Fruit fly (Drosophila melanogaster) Kc167 (cell line): ENCODE results near the gene Pfdn5.
A peak's percentile ranks its signal among the peaks of the same experiment; 100 is the strongest.

ENCODE experiments used
- Myc ChIP-seq: fragments of >200 bp; optimal IDR thresholded peaks from 2 replicates; lab custom pipeline; 2017; ENCODE audit warnings: missing external identifiers
- Sin3A ChIP-seq: fragments of >200 bp; optimal IDR thresholded peaks from 2 replicates; lab custom pipeline; 2018; ENCODE audit warnings: missing external identifiers
- h ChIP-seq: fragments of >200 bp; optimal IDR thresholded peaks from 3 replicates; lab custom pipeline; 2018; ENCODE audit warnings: missing external identifiers
- psq ChIP-seq: fragments of >200 bp; optimal IDR thresholded peaks from 2 replicates; lab custom pipeline; 2017; ENCODE audit warnings: missing external identifiers
- ttk ChIP-seq: sonication (Bioruptor generic); optimal IDR thresholded peaks from 2 replicates; lab custom pipeline; 2017; ENCODE audit warnings: missing external identifiers

DNA sequence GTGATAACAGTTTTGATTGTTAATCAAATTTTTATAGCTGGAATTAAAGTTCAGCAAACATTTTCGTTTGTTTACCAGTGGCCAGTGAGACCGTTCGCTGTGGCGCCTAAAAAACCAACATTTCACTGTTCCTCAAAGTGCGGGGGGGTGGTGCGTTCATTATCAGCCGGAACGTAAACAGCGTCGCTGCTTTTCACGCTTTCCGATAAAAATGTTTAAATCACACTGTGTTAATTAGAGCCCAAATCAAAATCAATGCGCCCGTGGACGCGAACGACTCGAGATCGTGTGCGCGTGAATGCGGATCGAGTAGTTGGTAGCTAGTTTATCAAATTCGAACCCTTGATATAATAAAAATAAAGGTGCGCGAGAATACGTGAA is 39.0 kb upstream of the Pfdn5 start, which contains the start of gene CG34376:
- TF ChIP-seq psq (lab: Kevin White, UChicago) (peak; percentile 39), Myc (lab: Kevin White, UChicago) (no peak), ttk (lab: Kevin White, UChicago) (no peak), h (no peak), Sin3A (no peak)
